Worm (Caenorhabditis elegans) whole organism, L4 larva: ENCODE results near the gene T23G4.2.
A peak's percentile ranks its signal among the peaks of the same experiment; 100 is the strongest.

Experiments
- F26F4.8 ChIP-seq: fragments of 200-800 bp; sonication (Bioruptor generic); conservative IDR thresholded peaks from 2 replicates; pipeline ENCODE4 v1.3.6; 2022; ENCODE audit warnings: missing genetic modification characterization, missing compliant biosample characterization
- F37D6.2 ChIP-seq: sonication (generic microtip); optimal IDR thresholded peaks from 2 replicates; lab custom pipeline; 2016; ENCODE audit warnings: mild to moderate bottlenecking, missing genetic modification characterization, missing compliant biosample characterization
- T20F7.1 ChIP-seq: fragments of 200-800 bp; sonication (Bioruptor generic); optimal IDR thresholded peaks from 2 replicates; lab custom pipeline; 2018; ENCODE audit warnings: mild to moderate bottlenecking, missing genetic modification characterization, missing compliant biosample characterization
- T26A8.4 ChIP-seq: fragments of 200-800 bp; sonication (Bioruptor generic); IDR thresholded peaks from 2 replicates; pipeline ENCODE4 v1.3.6; 2022; ENCODE audit warnings: missing genetic modification characterization, missing compliant biosample characterization
- Y48G9A.11 ChIP-seq: fragments of 200-800 bp; sonication (Bioruptor generic); IDR thresholded peaks from 2 replicates; pipeline ENCODE4 v1.3.6; 2022; ENCODE audit warnings: missing genetic modification reagents, missing genetic modification characterization, missing compliant biosample characterization
- arid-1 ChIP-seq: fragments of 200-800 bp; sonication (Bioruptor generic); conservative IDR thresholded peaks from 2 replicates; pipeline ENCODE4 v1.3.6; 2022; ENCODE audit warnings: missing genetic modification reagents, missing genetic modification characterization, missing compliant biosample characterization
- ceh-20 ChIP-seq: fragments of 200-800 bp; sonication (Bioruptor generic); IDR thresholded peaks from 2 replicates; pipeline ENCODE4 v1.3.6; 2022; ENCODE audit warnings: missing genetic modification reagents, missing genetic modification characterization, missing compliant biosample characterization
- ceh-28 ChIP-seq: fragments of 150-350 bp; optimal IDR thresholded peaks from 2 replicates; lab custom pipeline; 2014; ENCODE audit warnings: missing biosample characterization, missing genetic modification reagents, missing genetic modification characterization
- ceh-44 ChIP-seq: fragments of 200-800 bp; sonication (Bioruptor generic); IDR thresholded peaks from 2 replicates; pipeline ENCODE4 v1.3.6; 2022; ENCODE audit warnings: missing genetic modification reagents, missing genetic modification characterization, missing compliant biosample characterization
- daf-19 ChIP-seq: fragments of 200-800 bp; sonication (Bioruptor generic); conservative IDR thresholded peaks from 2 replicates; pipeline ENCODE4 v1.3.6; 2022; ENCODE audit warnings: missing genetic modification characterization, missing compliant biosample characterization
- daf-8 ChIP-seq: fragments of 200-800 bp; sonication (Bioruptor generic); IDR thresholded peaks from 2 replicates; pipeline ENCODE4 v1.3.6; 2022; ENCODE audit warnings: missing genetic modification characterization, missing compliant biosample characterization
- lin-1 ChIP-seq: fragments of 200-800 bp; sonication (Bioruptor generic); IDR thresholded peaks from 2 replicates; pipeline ENCODE4 v1.3.6; 2022; ENCODE audit warnings: missing genetic modification reagents, missing genetic modification characterization, missing compliant biosample characterization
- lsy-2 ChIP-seq, 2 experiments: fragments of 150-350 bp in 1 of 2; sonication (generic microtip) in 1 of 2; optimal IDR thresholded peaks; 2 replicates each; lab custom pipeline; 2014 to 2017; ENCODE audit warnings: missing biosample characterization in 2 of 2, missing genetic modification characterization in 2 of 2
- madf-5 ChIP-seq, 2 experiments: fragments of 200-800 bp; sonication (Bioruptor generic); IDR thresholded peaks; 2 replicates each; pipeline ENCODE4 v1.3.6; 2022; ENCODE audit warnings: missing compliant biosample characterization in 2 of 2, missing genetic modification characterization in 2 of 2
- mep-1 ChIP-seq: fragments of 150-350 bp; sonication (generic microtip); optimal IDR thresholded peaks from 3 replicates; lab custom pipeline; 2014; ENCODE audit warnings: missing biosample characterization, missing genetic modification characterization
- mes-2 ChIP-seq: sonication (generic microtip); optimal IDR thresholded peaks from 2 replicates; lab custom pipeline; 2016; ENCODE audit warnings: missing genotype, mild to moderate bottlenecking, missing genetic modification characterization, missing compliant biosample characterization; ENCODE audit not compliant: poor library complexity, severe bottlenecking
- mxl-2 ChIP-seq: fragments of 200-800 bp; sonication (Bioruptor generic); conservative IDR thresholded peaks from 2 replicates; pipeline ENCODE4 v1.3.6; 2022; ENCODE audit warnings: missing genetic modification reagents, missing genetic modification characterization, missing compliant biosample characterization
- mxl-3 ChIP-seq: fragments of 200-800 bp; sonication (Bioruptor generic); optimal IDR thresholded peaks from 2 replicates; lab custom pipeline; 2018; ENCODE audit warnings: mild to moderate bottlenecking, missing genetic modification characterization, missing compliant biosample characterization
- nhr-237 ChIP-seq: sonication (generic microtip); optimal IDR thresholded peaks from 2 replicates; lab custom pipeline; 2017; ENCODE audit warnings: missing biosample characterization, missing genetic modification characterization
- nhr-76 ChIP-seq: fragments of 150-350 bp; optimal IDR thresholded peaks from 2 replicates; lab custom pipeline; 2014; ENCODE audit warnings: missing biosample characterization, missing genetic modification characterization
- set-16 ChIP-seq: fragments of 200-800 bp; sonication (Bioruptor generic); IDR thresholded peaks from 2 replicates; pipeline ENCODE4 v1.3.6; 2022; ENCODE audit warnings: missing genetic modification reagents, missing genetic modification characterization, missing compliant biosample characterization
- skn-1 ChIP-seq: fragments of 150-350 bp; optimal IDR thresholded peaks from 2 replicates; lab custom pipeline; 2014; ENCODE audit warnings: missing biosample characterization, missing genetic modification characterization
- snpc-1.2 ChIP-seq: fragments of 200-800 bp; sonication (Bioruptor generic); IDR thresholded peaks from 2 replicates; pipeline ENCODE4 v1.3.6; 2022; ENCODE audit warnings: missing genetic modification reagents, missing genetic modification characterization, missing compliant biosample characterization
- tra-1 ChIP-seq: fragments of 200-800 bp; sonication (Bioruptor generic); IDR thresholded peaks from 2 replicates; pipeline ENCODE4 v1.3.6; 2022; ENCODE audit warnings: missing genetic modification reagents, missing genetic modification characterization, missing compliant biosample characterization
- unc-62 ChIP-seq, 3 experiments: fragments of 150-350 bp in 1 of 3; sonication (generic microtip); optimal IDR thresholded peaks in 2 of 3; peaks in 1 of 3; 1 replicate in 1 of 3; 2 replicates in 2 of 3; lab custom pipeline; 2014 to 2017; ENCODE audit warnings: missing biosample characterization in 3 of 3, missing genetic modification characterization in 3 of 3, missing genetic modification reagents in 3 of 3, missing genotype in 1 of 3
- zfp-3 ChIP-seq: fragments of 200-800 bp; sonication (Bioruptor generic); conservative IDR thresholded peaks from 2 replicates; pipeline ENCODE4 v1.3.6; 2022; ENCODE audit warnings: missing genetic modification reagents, missing genetic modification characterization, missing compliant biosample characterization

T23G4.2 gene

ce11 chrIV:13678649-13679048 lies 10.7 kb downstream of the T23G4.2 start, which contains the start of gene srlf-26:
srlf-26 (plus strand) TSS chrIV:13678949.
- TF ChIP-seq daf-8 (GFP tag; lab: Robert Waterston, UW), result no peak
- TF ChIP-seq unc-62 (GFP tag; optimal IDR thresholded peaks at IDR 0.05 in 1 of 2; lab: Kevin White, UChicago), result peak in 1 of 2 experiments; percentile 23
- no peak for TF ChIP-seq unc-62 (tag; optimal IDR thresholded peaks at IDR 0.05; lab: Kevin White, UChicago)

- TF ChIP-seq mep-1 (tag; lab: Kevin White, UChicago) (no peak), unc-62 (GFP tag; optimal IDR thresholded peaks at IDR 0.05 in 1 of 2; lab: Kevin White, UChicago) (peak in 1 of 2 experiments; percentile 38), unc-62 (tag; optimal IDR thresholded peaks at IDR 0.05; lab: Kevin White, UChicago) (no peak)
Measured at ce11 chrIV:13673504-13673903, 15.9 kb downstream of the T23G4.2 start, which contains the start of gene oac-48. oac-48 (plus strand) TSS chrIV:13673804.

- peak; percentile 77 for TF ChIP-seq snpc-1.2 (GFP tag; lab: Robert Waterston, UW)
- TF ChIP-seq arid-1 (GFP tag; lab: Robert Waterston, UW), result 0 out of 2 replicates have a peak, but pooled peaks have one; percentile 45
- TF ChIP-seq, all 104 proteins: peak for 2; not testable (repeated sequence) for 102
Measured at ce11 chrIV:13667975-13668374, 21.4 kb downstream of the T23G4.2 start.

ce11 chrIV:13666849-13667430 lies 22.4 kb downstream of the T23G4.2 start, which contains the start of gene fbxa-215:
fbxa-215 (minus strand) TSS chrIV:13666909.
- TF ChIP-seq ceh-44 (GFP tag; lab: Robert Waterston, UW), result no peak
- peak; percentile 70; the same call in 1 of the 2 replicates for TF ChIP-seq snpc-1.2 (GFP tag; lab: Robert Waterston, UW)
- TF ChIP-seq ceh-28 (tag; lab: Kevin White, UChicago), result no peak
- no peak for TF ChIP-seq lin-1 (GFP tag; lab: Robert Waterston, UW)
- TF ChIP-seq F26F4.8 (GFP tag; lab: Robert Waterston, UW), result no peak
- TF ChIP-seq daf-19, result no peak

- TF ChIP-seq F37D6.2 (tag; lab: Kevin White, UChicago) (no peak), snpc-1.2 (GFP tag; lab: Robert Waterston, UW) (0 out of 2 replicates have a peak, but pooled peaks have one; percentile 47)
Measured at ce11 chrIV:13665073-13665472, 24.3 kb downstream of the T23G4.2 start.

- no peak for TF ChIP-seq lsy-2 (tag; optimal IDR thresholded peaks at IDR 0.05; lab: Kevin White, UChicago)
- no peak for TF ChIP-seq skn-1 (tag; lab: Kevin White, UChicago)
- TF ChIP-seq madf-5 (GFP tag; IDR thresholded peaks at IDR 0.05; lab: Robert Waterston, UW), result no peak
- TF ChIP-seq zfp-3 (GFP tag; lab: Robert Waterston, UW), result no peak
- no peak for TF ChIP-seq mxl-2
- no peak for TF ChIP-seq nhr-237 (tag; lab: Kevin White, UChicago)
- TF ChIP-seq mxl-3 (GFP tag; lab: Kevin White, UChicago), result no peak
- no peak for TF ChIP-seq tra-1 (GFP tag; lab: Robert Waterston, UW)
- TF ChIP-seq mes-2 (tag; lab: Kevin White, UChicago), result no peak
- no peak for TF ChIP-seq ceh-28 (tag; lab: Kevin White, UChicago)
- no peak for TF ChIP-seq nhr-76 (tag; lab: Kevin White, UChicago)
- no peak for TF ChIP-seq snpc-1.2 (GFP tag; lab: Robert Waterston, UW)
- no peak for TF ChIP-seq set-16 (GFP tag; lab: Robert Waterston, UW)
- TF ChIP-seq T26A8.4 (GFP tag; lab: Robert Waterston, UW), result no peak
- TF ChIP-seq T20F7.1 (GFP tag; lab: Kevin White, UChicago), result no peak
- TF ChIP-seq Y48G9A.11 (GFP tag; lab: Robert Waterston, UW), result no peak
- TF ChIP-seq ceh-20 (GFP tag; lab: Robert Waterston, UW), result no peak
- TF ChIP-seq arid-1 (GFP tag; lab: Robert Waterston, UW), result no peak
- TF ChIP-seq, all 104 proteins: peak for 0
Measured at ce11 chrIV:13664090-13664489, 25.3 kb downstream of the T23G4.2 start, which contains the start of gene Y45F10C.4. Y45F10C.4 (minus strand) TSS chrIV:13664190.
